Worm (Caenorhabditis elegans) whole organism, mixed stage, embryonic: ENCODE data around the gene Y57A10C.9.

ENCODE experiments used
- ceh-43 ChIP-seq: fragments of 200-800 bp; sonication (Bioruptor generic); optimal IDR thresholded peaks from 2 replicates; lab custom pipeline; 2018; ENCODE audit warnings: mild to moderate bottlenecking, missing genetic modification characterization, moderate library complexity, missing compliant biosample characterization
- ces-1 ChIP-seq: fragments of 150-350 bp; optimal IDR thresholded peaks from 2 replicates; lab custom pipeline; 2014; ENCODE audit warnings: missing biosample characterization, missing genetic modification reagents, missing genetic modification characterization
- lin-13 ChIP-seq: fragments of 150-350 bp; optimal IDR thresholded peaks from 2 replicates; lab custom pipeline; 2014; ENCODE audit warnings: missing biosample characterization, missing genetic modification characterization
- lsy-2 ChIP-seq: fragments of 150-350 bp; optimal IDR thresholded peaks from 2 replicates; lab custom pipeline; 2014; ENCODE audit warnings: missing biosample characterization, missing genetic modification characterization
- nhr-237 ChIP-seq: fragments of 150-350 bp; optimal IDR thresholded peaks from 2 replicates; lab custom pipeline; 2014; ENCODE audit warnings: missing biosample characterization, missing genetic modification characterization
- nhr-76 ChIP-seq: sonication (generic microtip); optimal IDR thresholded peaks from 2 replicates; lab custom pipeline; 2017; ENCODE audit warnings: missing biosample characterization, missing genetic modification characterization
- snpc-4 ChIP-seq: fragments of 150-350 bp; optimal IDR thresholded peaks from 2 replicates; lab custom pipeline; 2014; ENCODE audit warnings: missing biosample characterization, missing genetic modification characterization
- sptf-1 ChIP-seq: sonication (generic microtip); optimal IDR thresholded peaks from 2 replicates; lab custom pipeline; 2017; ENCODE audit warnings: mild to moderate bottlenecking, missing genetic modification characterization, moderate library complexity, missing compliant biosample characterization
- tbx-8 ChIP-seq: fragments of 200-800 bp; sonication (Bioruptor generic); optimal IDR thresholded peaks from 2 replicates; lab custom pipeline; 2018; ENCODE audit warnings: mild to moderate bottlenecking, missing genetic modification characterization, moderate library complexity, missing compliant biosample characterization
- unc-39 ChIP-seq: fragments of 150-350 bp; optimal IDR thresholded peaks from 2 replicates; lab custom pipeline; 2014; ENCODE audit warnings: missing biosample characterization, missing genetic modification characterization
- unc-62 ChIP-seq: fragments of 150-350 bp; optimal IDR thresholded peaks from 2 replicates; lab custom pipeline; 2014; ENCODE audit warnings: missing biosample characterization, missing genetic modification reagents, missing genetic modification characterization
- zip-8 ChIP-seq: fragments of 150-350 bp; optimal IDR thresholded peaks from 2 replicates; lab custom pipeline; 2014; ENCODE audit warnings: missing biosample characterization, missing genetic modification characterization

- TF ChIP-seq lin-13 = no peak
- no peak for TF ChIP-seq tbx-8 (GFP tag; lab: Kevin White, UChicago)
- TF ChIP-seq ceh-43 (GFP tag; lab: Kevin White, UChicago) = no peak
- TF ChIP-seq zip-8 (tag; lab: Kevin White, UChicago) = no peak
- no peak for TF ChIP-seq ces-1
- no peak for TF ChIP-seq unc-39 (tag; lab: Kevin White, UChicago)
- no peak for TF ChIP-seq nhr-76
- no peak for TF ChIP-seq unc-62 (GFP tag; lab: Kevin White, UChicago)
- no peak for TF ChIP-seq snpc-4
- TF ChIP-seq lsy-2 (tag; lab: Kevin White, UChicago) = no peak
- TF ChIP-seq nhr-237 (tag; lab: Kevin White, UChicago) = no peak
- TF ChIP-seq sptf-1 = no peak
Measured at ce11 chrII:12444679-12445376, 6.5 kb upstream of the Y57A10C.9 start, which contains the start of the genes W05H5.1 and pitr-6.
